Worm (Caenorhabditis elegans) whole organism, L3 larva: ENCODE data around the gene ddo-3.

Experiments
- R02D3.7 ChIP-seq: fragments of 150-350 bp; optimal IDR thresholded peaks from 2 replicates; lab custom pipeline; 2014; ENCODE audit warnings: missing biosample characterization, missing genetic modification characterization
- ZK546.5 ChIP-seq: sonication (generic microtip); optimal IDR thresholded peaks from 2 replicates; lab custom pipeline; 2017; ENCODE audit warnings: missing biosample characterization, missing genetic modification characterization
- aly-2 ChIP-seq: fragments of 150-350 bp; optimal IDR thresholded peaks from 2 replicates; lab custom pipeline; 2014; ENCODE audit warnings: missing biosample characterization, missing genetic modification characterization
- ceh-28 ChIP-seq: fragments of 150-350 bp; optimal IDR thresholded peaks from 2 replicates; lab custom pipeline; 2014; ENCODE audit warnings: missing biosample characterization, missing genetic modification reagents, missing genetic modification characterization
- ceh-82 ChIP-seq: fragments of 150-350 bp; optimal IDR thresholded peaks from 2 replicates; lab custom pipeline; 2014; ENCODE audit warnings: missing biosample characterization, missing genetic modification characterization
- ceh-9 ChIP-seq: sonication (generic microtip); optimal IDR thresholded peaks from 2 replicates; lab custom pipeline; 2018; ENCODE audit warnings: missing biosample characterization, missing genetic modification characterization
- daf-12 ChIP-seq: fragments of 150-350 bp; optimal IDR thresholded peaks from 2 replicates; lab custom pipeline; 2014; ENCODE audit warnings: missing biosample characterization, missing genetic modification reagents, missing genetic modification characterization
- egl-5 ChIP-seq: fragments of 150-350 bp; optimal IDR thresholded peaks from 2 replicates; lab custom pipeline; 2017; ENCODE audit warnings: missing biosample characterization, missing genetic modification reagents, missing genetic modification characterization, inconsistent platforms
- elt-1 ChIP-seq: fragments of 150-350 bp; optimal IDR thresholded peaks from 2 replicates; lab custom pipeline; 2014; ENCODE audit warnings: missing biosample characterization, missing genetic modification characterization
- fkh-10 ChIP-seq: sonication (generic microtip); optimal IDR thresholded peaks from 2 replicates; lab custom pipeline; 2017; ENCODE audit warnings: missing biosample characterization, missing genetic modification reagents, missing genetic modification characterization
- fkh-2 ChIP-seq: fragments of 150-350 bp; optimal IDR thresholded peaks from 2 replicates; lab custom pipeline; 2014; ENCODE audit warnings: missing biosample characterization, missing genetic modification reagents, missing genetic modification characterization
- hmg-11 ChIP-seq: sonication (generic microtip); optimal IDR thresholded peaks from 2 replicates; lab custom pipeline; 2016; ENCODE audit warnings: missing genetic modification characterization, missing compliant biosample characterization
- jun-1 ChIP-seq: fragments of 150-350 bp; optimal IDR thresholded peaks from 2 replicates; lab custom pipeline; 2014; ENCODE audit warnings: missing biosample characterization, missing genetic modification reagents, missing genetic modification characterization
- lin-15B ChIP-seq: fragments of 150-350 bp; optimal IDR thresholded peaks from 2 replicates; lab custom pipeline; 2014; ENCODE audit warnings: missing biosample characterization, missing genetic modification characterization
- lsy-12 ChIP-seq: sonication (generic microtip); optimal IDR thresholded peaks from 2 replicates; lab custom pipeline; 2016; ENCODE audit warnings: mild to moderate bottlenecking, missing genetic modification characterization, missing compliant biosample characterization
- mdl-1 ChIP-seq: fragments of 150-350 bp; optimal IDR thresholded peaks from 2 replicates; lab custom pipeline; 2014; ENCODE audit warnings: missing biosample characterization, missing genetic modification characterization
- mml-1 ChIP-seq: fragments of 150-350 bp; sonication (generic microtip); optimal IDR thresholded peaks from 3 replicates; lab custom pipeline; 2014; ENCODE audit warnings: missing biosample characterization, missing genetic modification characterization
- nfya-1 ChIP-seq: sonication (generic microtip); optimal IDR thresholded peaks from 2 replicates; lab custom pipeline; 2017; ENCODE audit warnings: missing genetic modification characterization, mild to moderate bottlenecking, missing compliant biosample characterization, antibody characterized with exemption, moderate library complexity; ENCODE audit not compliant: insufficient read depth
- nhr-11 ChIP-seq: fragments of 150-350 bp; optimal IDR thresholded peaks from 2 replicates; lab custom pipeline; 2014; ENCODE audit warnings: missing biosample characterization, missing genetic modification characterization
- nhr-12 ChIP-seq: fragments of 150-350 bp; optimal IDR thresholded peaks from 2 replicates; lab custom pipeline; 2014; ENCODE audit warnings: missing biosample characterization, missing genetic modification characterization
- nhr-23 ChIP-seq: fragments of 150-350 bp; optimal IDR thresholded peaks from 2 replicates; lab custom pipeline; 2014; ENCODE audit warnings: missing biosample characterization, missing genetic modification reagents, missing genetic modification characterization
- nhr-28 ChIP-seq: fragments of 150-350 bp; optimal IDR thresholded peaks from 2 replicates; lab custom pipeline; 2014; ENCODE audit warnings: missing biosample characterization, missing genetic modification characterization
- nhr-43 ChIP-seq: sonication (generic microtip); optimal IDR thresholded peaks from 2 replicates; lab custom pipeline; 2016; ENCODE audit warnings: mild to moderate bottlenecking, missing genetic modification characterization, missing compliant biosample characterization; ENCODE audit not compliant: poor library complexity, severe bottlenecking
- nhr-76 ChIP-seq: fragments of 150-350 bp; sonication (generic microtip); optimal IDR thresholded peaks from 5 replicates; lab custom pipeline; 2014; ENCODE audit warnings: missing biosample characterization, missing genetic modification characterization
- pha-4 ChIP-seq: fragments of 150-350 bp; optimal IDR thresholded peaks from 2 replicates; lab custom pipeline; 2014; ENCODE audit warnings: missing biosample characterization, missing genetic modification reagents, missing genetic modification characterization
- pqm-1 ChIP-seq: fragments of 150-350 bp; optimal IDR thresholded peaks from 2 replicates; lab custom pipeline; 2017; ENCODE audit warnings: missing biosample characterization, missing genetic modification characterization, inconsistent platforms
- sea-2 ChIP-seq: fragments of 150-350 bp; sonication (generic microtip); optimal IDR thresholded peaks from 4 replicates; lab custom pipeline; 2014; ENCODE audit warnings: missing biosample characterization, missing genetic modification reagents, missing genetic modification characterization
- tbx-2 ChIP-seq: sonication (generic microtip); optimal IDR thresholded peaks from 2 replicates; lab custom pipeline; 2016; ENCODE audit warnings: mild to moderate bottlenecking, missing genetic modification characterization, missing compliant biosample characterization
- unc-39 ChIP-seq: sonication (generic microtip); optimal IDR thresholded peaks from 4 replicates; lab custom pipeline; 2017; ENCODE audit warnings: missing biosample characterization, missing genetic modification characterization
- zag-1 ChIP-seq: fragments of 150-350 bp; optimal IDR thresholded peaks from 2 replicates; lab custom pipeline; 2014; ENCODE audit warnings: missing biosample characterization, missing genetic modification characterization
- ztf-11 ChIP-seq: fragments of 150-350 bp; optimal IDR thresholded peaks from 2 replicates; lab custom pipeline; 2014; ENCODE audit warnings: missing biosample characterization, missing genetic modification characterization
- ztf-4 ChIP-seq: fragments of 150-350 bp; optimal IDR thresholded peaks from 2 replicates; lab custom pipeline; 2014; ENCODE audit warnings: missing biosample characterization, missing genetic modification characterization

Gene ddo-3

DNA sequence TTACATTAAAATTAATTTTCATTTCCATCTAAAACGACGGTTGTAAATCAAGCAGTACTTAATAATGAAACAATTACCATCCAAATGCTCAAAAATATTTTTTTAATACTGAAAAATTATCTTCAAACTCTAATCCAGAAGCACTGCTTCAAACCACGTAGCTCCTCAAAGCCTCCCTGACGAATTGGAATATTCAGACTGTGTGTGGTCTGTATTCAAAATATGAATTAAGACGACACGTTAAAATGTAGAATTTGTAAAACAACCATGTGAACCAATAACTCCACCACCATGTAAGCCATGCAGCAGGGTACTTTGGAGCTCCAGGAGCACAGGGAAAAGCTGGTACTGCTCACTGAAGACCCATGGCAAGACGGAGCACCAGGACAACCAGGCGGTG, 8.3 kb upstream of the ddo-3 start, which contains the start of gene F27B3.8:
F27B3.8 (plus strand) TSS at position 301 of the 400 bp plus-strand sequence.
- TF ChIP-seq pqm-1 (tag; lab: Kevin White, UChicago) = no peak
- TF ChIP-seq, all 47 proteins: peak for 0

DNA sequence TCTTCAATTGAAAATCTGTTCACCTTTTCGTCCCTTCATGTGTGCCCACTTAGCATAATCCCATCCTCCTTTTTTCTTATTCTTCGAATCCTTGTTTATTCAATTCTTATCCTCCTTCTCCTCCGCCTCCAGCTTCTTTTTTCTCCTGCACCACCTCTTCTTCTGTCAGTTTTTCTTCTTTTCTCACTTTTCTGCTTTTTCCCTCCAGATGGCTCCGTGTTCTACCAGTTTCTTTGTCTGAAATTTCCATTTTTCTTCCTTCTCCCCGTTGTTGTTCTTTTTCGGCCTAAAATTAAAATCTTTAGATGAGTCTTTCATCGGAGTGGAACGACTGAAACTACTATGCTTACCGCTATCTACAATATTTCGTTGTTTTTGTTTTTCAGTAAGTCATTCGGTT, 6.1 kb upstream of the ddo-3 start, which contains the start of gene acr-21:
acr-21 (plus strand) TSS at position 301 of the 400 bp plus-strand sequence.
- peak; percentile 15 for TF ChIP-seq fkh-10 (GFP tag; lab: Kevin White, UChicago)
- TF ChIP-seq daf-12 = no peak
- TF ChIP-seq, all 47 proteins: peak for 1

DNA sequence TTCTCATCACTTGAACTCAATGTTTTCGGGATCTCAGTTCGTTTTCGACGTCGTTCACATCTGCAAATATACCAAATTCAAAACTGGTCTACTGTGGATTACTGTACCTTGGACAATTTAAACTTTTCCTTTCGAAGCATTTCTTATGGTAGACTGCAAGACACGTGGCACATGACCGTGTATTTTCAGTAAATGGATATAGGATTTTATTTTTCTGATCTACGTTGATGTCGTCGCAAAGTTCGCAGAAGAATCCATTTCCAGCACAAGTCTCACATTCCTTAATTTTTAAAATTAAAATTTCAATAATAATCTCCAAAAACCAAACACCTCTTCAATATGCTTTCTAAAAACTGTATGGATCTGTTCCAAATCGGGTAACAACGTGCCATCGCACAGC, 1.8 kb downstream of the ddo-3 start:
- TF ChIP-seq sea-2 (GFP tag; lab: Kevin White, UChicago) (no peak), jun-1 (tag; lab: Kevin White, UChicago) (no peak), pha-4 (no peak), nfya-1 (tag; lab: Kevin White, UChicago) (no peak), ZK546.5 (no peak), nhr-76 (tag; lab: Kevin White, UChicago) (no peak), zag-1 (tag; lab: Kevin White, UChicago) (no peak), nhr-12 (tag; lab: Kevin White, UChicago) (no peak), nhr-23 (tag; lab: Kevin White, UChicago) (no peak), fkh-10 (GFP tag; lab: Kevin White, UChicago) (no peak), lsy-12 (no peak), nhr-11 (tag; lab: Kevin White, UChicago) (no peak), mml-1 (tag; lab: Kevin White, UChicago) (no peak), ztf-11 (no peak), ztf-4 (tag; lab: Kevin White, UChicago) (no peak), ceh-82 (tag; lab: Kevin White, UChicago) (no peak), lin-15B (tag; lab: Kevin White, UChicago) (no peak), egl-5 (no peak)

DNA sequence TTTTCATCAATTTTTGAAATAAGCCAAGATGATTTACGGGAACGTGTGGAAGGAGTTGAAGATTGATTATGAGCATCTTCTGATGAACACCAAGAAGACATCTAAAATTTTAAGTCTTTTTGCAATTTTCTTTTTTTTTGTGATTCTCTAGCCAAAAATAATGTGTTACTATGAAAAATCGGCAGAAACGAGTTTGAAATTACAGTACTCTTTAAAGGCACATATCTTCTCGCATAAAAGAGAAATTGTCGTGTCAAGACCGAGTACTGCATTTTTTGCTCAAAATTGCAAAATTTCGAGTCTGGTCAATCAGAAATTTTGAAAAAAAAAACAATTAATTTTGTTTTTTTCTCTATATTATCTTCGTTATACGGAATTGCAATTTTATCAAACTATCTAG, 4.4 kb downstream of the ddo-3 start, which contains the start of gene F20H11.1:
F20H11.1 (minus strand) TSS at position 101 of the 400 bp plus-strand sequence.
- no peak for TF ChIP-seq ceh-28
- no peak for TF ChIP-seq hmg-11 (tag; lab: Kevin White, UChicago)
- no peak for TF ChIP-seq mml-1 (tag; lab: Kevin White, UChicago)
- TF ChIP-seq ceh-82 (tag; lab: Kevin White, UChicago) = no peak
- TF ChIP-seq nhr-43 (tag; lab: Kevin White, UChicago) = no peak
- no peak for TF ChIP-seq tbx-2
- TF ChIP-seq nhr-28 = no peak
- no peak for TF ChIP-seq pha-4
- no peak for TF ChIP-seq egl-5
- no peak for TF ChIP-seq aly-2 (tag; lab: Kevin White, UChicago)
- no peak for TF ChIP-seq nhr-76 (tag; lab: Kevin White, UChicago)
- TF ChIP-seq pqm-1 (tag; lab: Kevin White, UChicago) = no peak
- TF ChIP-seq elt-1 (tag; lab: Kevin White, UChicago) = no peak

DNA sequence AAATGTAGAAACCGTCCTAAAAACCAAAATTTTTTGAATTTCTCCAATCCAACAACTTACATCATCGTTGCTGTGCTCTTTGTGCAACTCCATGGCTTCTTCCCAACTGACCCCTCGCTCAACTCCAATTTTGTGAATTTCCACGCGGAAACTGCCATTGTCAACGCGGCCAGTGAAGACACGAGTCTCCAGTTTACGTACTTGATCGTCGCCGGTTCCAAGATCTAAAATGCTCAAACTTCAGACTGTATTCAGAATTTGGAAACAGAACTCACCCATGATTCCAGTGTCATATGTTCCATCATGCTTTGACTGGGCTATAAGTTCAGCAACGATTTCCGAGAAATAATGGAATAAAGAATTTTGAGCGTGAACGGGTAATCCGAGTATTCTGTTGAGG, 6.4 kb downstream of the ddo-3 start:
- no peak for TF ChIP-seq nhr-28
- no peak for TF ChIP-seq nhr-23 (tag; lab: Kevin White, UChicago)
- no peak for TF ChIP-seq unc-39 (tag; lab: Kevin White, UChicago)
- TF ChIP-seq nhr-43 (tag; lab: Kevin White, UChicago) = no peak
- no peak for TF ChIP-seq nhr-76 (tag; lab: Kevin White, UChicago)
- TF ChIP-seq jun-1 (tag; lab: Kevin White, UChicago) = no peak
- TF ChIP-seq mml-1 (tag; lab: Kevin White, UChicago) = no peak
- no peak for TF ChIP-seq ceh-28
- TF ChIP-seq egl-5 = no peak
- no peak for TF ChIP-seq mdl-1 (tag; lab: Kevin White, UChicago)
- no peak for TF ChIP-seq ztf-11
- TF ChIP-seq daf-12 = no peak
- no peak for TF ChIP-seq fkh-2 (tag; lab: Kevin White, UChicago)
- no peak for TF ChIP-seq ztf-4 (tag; lab: Kevin White, UChicago)
- TF ChIP-seq ceh-9 = no peak
- TF ChIP-seq ceh-82 (tag; lab: Kevin White, UChicago) = no peak
- no peak for TF ChIP-seq lin-15B (tag; lab: Kevin White, UChicago)
- TF ChIP-seq R02D3.7 (tag; lab: Kevin White, UChicago) = no peak
- TF ChIP-seq nhr-12 (tag; lab: Kevin White, UChicago) = no peak
